Fruit fly (Drosophila melanogaster): ENCODE measurements around the gene psd.

Gene psd

DNA sequence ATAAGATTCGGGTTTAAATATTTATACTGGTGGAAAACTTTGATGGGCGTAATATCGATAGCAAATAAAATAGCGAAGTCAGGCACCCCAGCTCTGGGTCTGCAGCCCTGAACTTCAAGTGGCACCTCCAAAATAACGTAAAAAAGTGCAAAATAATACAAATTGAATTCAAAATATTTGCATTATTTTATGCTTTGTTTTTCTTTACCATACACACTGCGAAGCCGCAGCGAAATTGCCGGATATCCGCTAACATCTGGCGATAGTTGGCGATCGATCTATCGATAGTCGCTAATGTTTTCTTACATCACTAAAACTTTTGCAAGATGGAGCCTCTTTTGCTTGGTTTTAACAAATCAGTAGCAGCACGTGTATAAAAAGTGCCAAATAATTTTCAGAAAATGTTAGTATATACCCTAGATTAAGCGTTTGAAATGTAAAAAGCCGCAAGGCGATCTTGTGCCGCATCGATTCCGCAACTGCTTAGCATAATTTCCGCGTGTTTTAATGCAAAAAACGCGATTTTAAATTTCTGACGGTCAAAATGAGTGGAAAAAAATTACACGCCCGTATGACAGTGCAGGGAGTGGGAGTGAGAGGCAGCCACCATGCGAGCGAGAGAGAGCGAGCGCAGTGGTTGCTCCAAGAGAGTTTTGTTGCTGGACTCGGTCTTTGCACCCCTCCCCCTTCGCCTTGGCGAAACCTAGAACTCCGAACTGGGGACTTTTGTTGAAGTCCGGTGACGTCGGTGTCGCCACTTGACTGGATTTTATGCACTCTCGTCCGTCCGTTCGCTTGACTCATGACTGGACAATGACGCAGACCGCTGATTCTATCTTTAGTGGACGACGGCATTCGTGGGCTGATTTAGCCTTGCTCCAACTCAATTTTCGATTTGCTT, 16.9 kb upstream of the psd start, which contains the start of gene eIF4A (continued):
- TF ChIP-seq CG10209 (GFP tag; optimal IDR thresholded peaks at IDR 0.05): no peak
- TF ChIP-seq gcm2 (GFP tag; optimal IDR thresholded peaks at IDR 0.05): peak; percentile 13
- TF ChIP-seq Hr78 (GFP tag; optimal IDR thresholded peaks at IDR 0.05): no peak
- TF ChIP-seq BtbVII (GFP tag; optimal IDR thresholded peaks at IDR 0.05): peak; percentile 16
- TF ChIP-seq Lhr (GFP tag; optimal IDR thresholded peaks at IDR 0.05): peak; percentile 76
- no peak for TF ChIP-seq gsb-n (tag; optimal IDR thresholded peaks at IDR 0.05)
- TF ChIP-seq CG6272 (GFP tag; IDR thresholded peaks at IDR 0.05): 0 out of 2 replicates have a peak, but pooled peaks have one; percentile 43
- no peak for TF ChIP-seq CG34224 (GFP tag; IDR thresholded peaks at IDR 0.05; ENCODE audit: partially characterized antibody)
- TF ChIP-seq ab (GFP tag; optimal IDR thresholded peaks at IDR 0.05): no peak
- TF ChIP-seq CG4404 (GFP tag; IDR thresholded peaks at IDR 0.05): no peak
- no peak for TF ChIP-seq CG17361 (GFP tag; IDR thresholded peaks at IDR 0.05)
- peak; percentile 58 for TF ChIP-seq CG13296 (GFP tag; optimal IDR thresholded peaks at IDR 0.05)
- TF ChIP-seq CoRest (tag; optimal IDR thresholded peaks at IDR 0.05): peak; percentile 53
- no peak for TF ChIP-seq CG10462 (GFP tag; optimal IDR thresholded peaks at IDR 0.05)
- TF ChIP-seq CG7357 (GFP tag; IDR thresholded peaks at IDR 0.05): no peak
- TF ChIP-seq zen (tag; optimal IDR thresholded peaks at IDR 0.05): peak; percentile 40
- peak; percentile 23 for TF ChIP-seq Asciz (GFP tag; optimal IDR thresholded peaks at IDR 0.05)
- peak; percentile 25 for TF ChIP-seq CG12391 (tag; optimal IDR thresholded peaks at IDR 0.05)
- no peak for TF ChIP-seq Six4 (GFP tag; optimal IDR thresholded peaks at IDR 0.05)
- no peak for TF ChIP-seq stwl (tag; optimal IDR thresholded peaks at IDR 0.05)
- TF ChIP-seq tna (GFP tag; IDR thresholded peaks at IDR 0.05; ENCODE audit: partially characterized antibody): no peak
- no peak for TF ChIP-seq CG11398 (GFP tag; optimal IDR thresholded peaks at IDR 0.05)
- TF ChIP-seq inv (GFP tag; IDR thresholded peaks at IDR 0.05; ENCODE audit: partially characterized antibody): no peak
- TF ChIP-seq CG17568 (GFP tag; optimal IDR thresholded peaks at IDR 0.05): peak; percentile 47
- TF ChIP-seq chinmo (GFP tag; IDR thresholded peaks at IDR 0.05; ENCODE audit: partially characterized antibody): no peak
- TF ChIP-seq CG9932 (GFP tag; IDR thresholded peaks at IDR 0.05): no peak
- peak in 1 of 2 experiments; percentile 22 for TF ChIP-seq bsh (GFP tag; optimal IDR thresholded peaks at IDR 0.05)
- no peak for TF ChIP-seq Tbp (GFP tag; optimal IDR thresholded peaks at IDR 0.05)
- TF ChIP-seq CG15696 (tag; optimal IDR thresholded peaks at IDR 0.05): peak; percentile 12
- no peak for TF ChIP-seq fu2 (GFP tag; optimal IDR thresholded peaks at IDR 0.05)
- TF ChIP-seq Aef1 (GFP tag; IDR thresholded peaks at IDR 0.05): no peak
- no peak for TF ChIP-seq CG11695 (GFP tag; IDR thresholded peaks at IDR 0.05)
- TF ChIP-seq run (tag; optimal IDR thresholded peaks at IDR 0.05): no peak
- peak; percentile 32 for TF ChIP-seq CG2875 (GFP tag; optimal IDR thresholded peaks at IDR 0.05)
- TF ChIP-seq crol (GFP tag; IDR thresholded peaks at IDR 0.05): no peak
- no peak for TF ChIP-seq CG18476 (GFP tag; optimal IDR thresholded peaks at IDR 0.05)
- peak; percentile 37 for TF ChIP-seq MTF-1 (GFP tag; optimal IDR thresholded peaks at IDR 0.05; ENCODE audit: borderline replicate concordance)
- no peak for TF ChIP-seq CG6765 (GFP tag; optimal IDR thresholded peaks at IDR 0.05)
- peak; percentile 64 for TF ChIP-seq CG17186 (GFP tag; optimal IDR thresholded peaks at IDR 0.05)
- peak; percentile 48 for TF ChIP-seq CG13775 (GFP tag; optimal IDR thresholded peaks at IDR 0.05)
- peak; percentile 11 for TF ChIP-seq CG18599 (GFP tag; optimal IDR thresholded peaks at IDR 0.05)
- no peak for TF ChIP-seq CG31224 (GFP tag; IDR thresholded peaks at IDR 0.05)
- no peak for TF ChIP-seq az2 (GFP tag; optimal IDR thresholded peaks at IDR 0.05)
- peak; percentile 71 for TF ChIP-seq pzg (GFP tag; optimal IDR thresholded peaks at IDR 0.05)
- TF ChIP-seq mirr (GFP tag; optimal IDR thresholded peaks at IDR 0.05): peak; percentile 40
- TF ChIP-seq Jarid2 (GFP tag; optimal IDR thresholded peaks at IDR 0.05): peak; percentile 1
- TF ChIP-seq mam (GFP tag; optimal IDR thresholded peaks at IDR 0.05): no peak

All from whole organism, embryonic.